Worm (Caenorhabditis elegans): ENCODE measurements around the gene srw-130.

DNA sequence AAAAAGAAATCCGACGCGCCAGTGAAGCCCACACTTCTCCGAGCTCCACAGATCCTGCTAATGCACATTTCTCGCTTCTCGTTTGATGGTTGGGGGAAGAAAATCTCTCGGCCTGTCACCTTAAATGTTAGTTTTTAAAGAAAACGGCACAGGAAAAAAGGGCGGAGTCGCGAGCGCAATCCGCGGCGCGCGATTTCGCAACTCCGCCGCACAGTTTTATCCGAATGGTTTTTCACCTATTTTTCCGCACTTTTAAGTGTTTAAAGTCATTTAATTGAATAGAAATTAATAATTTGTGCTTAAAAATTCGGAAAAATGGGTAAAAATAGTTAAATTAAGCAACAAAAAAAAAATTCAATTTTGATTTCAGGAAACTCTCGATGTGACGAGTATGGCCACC lies 38.9 kb upstream of the srw-130 start:
- TF ChIP-seq snpc-4 (tag; optimal IDR thresholded peaks at IDR 0.05) (no peak), sma-9 (GFP tag; optimal IDR thresholded peaks at IDR 0.05) (peak; percentile 32), sma-9 (tag; optimal IDR thresholded peaks at IDR 0.05) (no peak)

Measured in whole organism, L2 larva.